Worm (Caenorhabditis elegans): ENCODE measurements around the gene srd-70.

DNA sequence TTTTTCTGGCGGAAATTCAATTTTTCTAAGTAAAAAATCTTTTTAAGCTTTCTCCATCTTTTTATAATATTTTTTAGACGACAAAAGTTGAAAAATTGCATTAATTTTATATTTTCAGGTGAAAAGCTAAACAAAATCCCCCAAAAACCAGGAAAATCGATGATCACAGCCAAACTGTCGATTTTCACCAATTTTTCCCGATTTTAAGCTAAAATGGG, 28.8 kb upstream of the srd-70 start, which contains the start of the genes fce-2 and F48F5.8:
- TF ChIP-seq madf-2 (tag; optimal IDR thresholded peaks at IDR 0.05) = no peak
- TF ChIP-seq pqm-1 (tag; optimal IDR thresholded peaks at IDR 0.05) = no peak
- TF ChIP-seq ama-1 (optimal IDR thresholded peaks at IDR 0.05) = no peak
- TF ChIP-seq dve-1 (tag; optimal IDR thresholded peaks at IDR 0.05) = no peak
- TF ChIP-seq tbx-2 (tag; optimal IDR thresholded peaks at IDR 0.05) = no peak
- TF ChIP-seq hlh-13 (GFP tag; optimal IDR thresholded peaks at IDR 0.05) = no peak
- TF ChIP-seq nhr-11 (tag; optimal IDR thresholded peaks at IDR 0.05) = no peak
